Worm (Caenorhabditis elegans) whole organism, L4/young adult: ENCODE results near the gene F56F10.2.

Experiments used
- dao-5 ChIP-seq: sonication (generic microtip); optimal IDR thresholded peaks from 2 replicates; lab custom pipeline; 2016; ENCODE audit warnings: missing genotype, missing genetic modification characterization, moderate library complexity, missing compliant biosample characterization
- him-1 ChIP-seq: sonication (generic microtip); optimal IDR thresholded peaks from 2 replicates; lab custom pipeline; 2016; ENCODE audit warnings: missing genotype, missing genetic modification reagents, missing genetic modification characterization, missing compliant biosample characterization

- TF ChIP-seq dao-5 (no peak), him-1 (tag; lab: Kevin White, UChicago) (no peak)
Observed at ce11 chrX:859401-859800, at the start of gene F56F10.2.
